Worm (Caenorhabditis elegans) whole organism, L3 larva: ENCODE measurements around the gene nhr-138.

Source experiments
- ZK546.5 ChIP-seq: sonication (generic microtip); optimal IDR thresholded peaks from 2 replicates; lab custom pipeline; 2017; ENCODE audit warnings: missing biosample characterization, missing genetic modification characterization
- ama-1 ChIP-seq: fragments of 150-350 bp; optimal IDR thresholded peaks from 2 replicates; lab custom pipeline; 2018
- nhr-25 ChIP-seq: sonication (generic microtip); optimal IDR thresholded peaks from 2 replicates; lab custom pipeline; 2017; ENCODE audit warnings: missing biosample characterization, missing genetic modification characterization
- nhr-28 ChIP-seq: fragments of 150-350 bp; optimal IDR thresholded peaks from 2 replicates; lab custom pipeline; 2014; ENCODE audit warnings: missing biosample characterization, missing genetic modification characterization
- nhr-67 ChIP-seq: fragments of 150-350 bp; optimal IDR thresholded peaks from 2 replicates; lab custom pipeline; 2014; ENCODE audit warnings: missing biosample characterization, missing genetic modification characterization

ce11 chrIV:9766250-9766649, 41.2 kb downstream of the nhr-138 start, which contains the start of gene ssp-36:
- TF ChIP-seq ZK546.5 (no peak), nhr-25 (tag; lab: Kevin White, UChicago) (no peak), nhr-28 (tag; lab: Kevin White, UChicago) (no peak), ama-1 (no peak), nhr-67 (tag; lab: Kevin White, UChicago) (no peak)
